Worm (Caenorhabditis elegans): ENCODE results near the gene F02C12.3.

F02C12.3 gene

DNA sequence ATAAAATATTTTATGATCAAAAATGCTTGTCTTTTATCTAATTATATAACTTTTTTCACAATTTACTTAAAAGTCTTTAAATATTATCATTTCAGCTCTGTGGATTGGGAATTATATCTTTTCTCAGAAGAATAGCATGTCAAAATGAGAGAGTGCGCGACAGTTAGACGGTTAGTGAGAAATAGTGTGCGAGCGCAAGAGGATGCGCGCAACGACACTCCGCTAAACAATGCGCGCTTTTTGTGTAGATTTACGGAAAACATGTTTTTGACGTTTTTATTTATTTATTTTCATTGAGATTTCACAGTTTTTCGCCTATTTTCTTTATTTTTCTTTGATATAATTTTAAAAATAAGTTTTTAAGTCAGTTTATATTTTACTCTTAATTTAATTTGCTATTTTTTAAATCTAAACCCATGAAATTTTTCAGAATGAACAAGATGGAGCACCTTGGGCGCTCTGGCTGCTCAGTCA lies at the start of gene F02C12.3:
Gene F02C12.3, plus strand, starts transcription at position 424 of the 474 bp plus-strand sequence.
- no peak for TF ChIP-seq scrt-1 (GFP tag; IDR thresholded peaks at IDR 0.05)
- no peak for TF ChIP-seq ceh-13 (GFP tag; optimal IDR thresholded peaks at IDR 0.05)
- no peak for TF ChIP-seq tbx-11 (GFP tag; IDR thresholded peaks at IDR 0.05)
- peak; percentile 6 for TF ChIP-seq F13C5.2 (tag; optimal IDR thresholded peaks at IDR 0.05)
- no peak for TF ChIP-seq ets-7 (tag; optimal IDR thresholded peaks at IDR 0.05)

DNA sequence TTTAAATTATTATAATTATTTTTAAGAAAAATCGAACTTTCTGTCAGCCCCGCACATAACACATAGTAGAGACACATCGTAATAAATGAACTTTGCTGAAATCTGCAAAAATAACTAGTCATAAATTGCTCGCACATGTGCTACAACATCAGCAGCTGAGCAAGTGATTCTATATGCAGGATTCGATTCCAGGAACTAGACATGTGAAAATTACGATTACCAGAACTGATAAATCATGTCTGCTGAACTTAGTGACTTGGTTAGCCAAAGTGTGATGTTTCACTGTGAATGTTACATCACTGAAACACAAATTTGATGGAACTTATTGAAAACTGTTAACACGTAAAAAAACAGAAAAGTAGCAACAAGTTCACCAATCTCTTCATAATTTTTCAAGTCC lies 49.5 kb upstream of the F02C12.3 start:
- TF ChIP-seq ets-7 (tag; optimal IDR thresholded peaks at IDR 0.05) (no peak), hmbx-1 (tag; optimal IDR thresholded peaks at IDR 0.05) (no peak), pes-1 (GFP tag; IDR thresholded peaks at IDR 0.05) (no peak), aly-1 (tag; optimal IDR thresholded peaks at IDR 0.05) (no peak), tra-4 (tag; optimal IDR thresholded peaks at IDR 0.05) (no peak), ama-1 (optimal IDR thresholded peaks at IDR 0.05) (no peak), hnd-1 (tag; optimal IDR thresholded peaks at IDR 0.05) (no peak), sea-1 (GFP tag; conservative IDR thresholded peaks at IDR 0.05) (no peak), ceh-36 (tag; optimal IDR thresholded peaks at IDR 0.05) (no peak), B0310.2 (tag; optimal IDR thresholded peaks at IDR 0.05) (no peak), flt-1 (GFP tag; IDR thresholded peaks at IDR 0.05) (no peak), hmg-4 (GFP tag; optimal IDR thresholded peaks at IDR 0.05) (no peak), F13C5.2 (tag; optimal IDR thresholded peaks at IDR 0.05) (no peak)

DNA sequence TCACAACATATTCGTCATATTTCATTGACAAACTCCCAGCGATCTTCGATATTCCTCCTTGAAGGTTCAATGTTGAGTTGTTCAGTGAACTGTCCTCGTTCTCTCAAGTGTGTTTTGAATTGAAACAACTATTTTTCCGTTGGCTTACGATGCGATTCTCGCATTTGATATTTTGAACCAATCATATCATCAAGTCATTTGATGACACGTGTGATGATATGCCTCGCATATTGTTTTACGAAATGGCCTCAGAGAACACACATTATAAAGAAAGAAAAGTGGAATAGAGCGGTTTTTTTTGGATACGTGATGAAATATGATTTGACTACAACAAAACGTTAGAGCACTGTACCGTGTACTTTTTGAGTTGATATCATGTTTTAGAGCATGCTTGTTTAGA lies 48.4 kb upstream of the F02C12.3 start:
- TF ChIP-seq hnd-1 (tag; optimal IDR thresholded peaks at IDR 0.05), result no peak
- TF ChIP-seq tbx-11 (GFP tag; IDR thresholded peaks at IDR 0.05), result no peak
- no peak for TF ChIP-seq scrt-1 (GFP tag; IDR thresholded peaks at IDR 0.05)
- no peak for TF ChIP-seq ama-1 (optimal IDR thresholded peaks at IDR 0.05)
- TF ChIP-seq sea-1 (GFP tag; conservative IDR thresholded peaks at IDR 0.05), result no peak
- TF ChIP-seq ets-7 (tag; optimal IDR thresholded peaks at IDR 0.05), result no peak
- TF ChIP-seq F13C5.2 (tag; optimal IDR thresholded peaks at IDR 0.05), result no peak
- no peak for TF ChIP-seq tra-4 (tag; optimal IDR thresholded peaks at IDR 0.05)
- no peak for TF ChIP-seq ceh-36 (tag; optimal IDR thresholded peaks at IDR 0.05)
- TF ChIP-seq flt-1 (GFP tag; IDR thresholded peaks at IDR 0.05), result no peak
- no peak for TF ChIP-seq tbx-37 (GFP tag; conservative IDR thresholded peaks at IDR 0.05)
- TF ChIP-seq B0310.2 (tag; optimal IDR thresholded peaks at IDR 0.05), result no peak
- TF ChIP-seq pes-1 (GFP tag; IDR thresholded peaks at IDR 0.05), result no peak
- no peak for TF ChIP-seq ceh-13 (GFP tag; optimal IDR thresholded peaks at IDR 0.05)
- no peak for TF ChIP-seq hmbx-1 (tag; optimal IDR thresholded peaks at IDR 0.05)
- no peak for TF ChIP-seq hmg-4 (GFP tag; optimal IDR thresholded peaks at IDR 0.05)
- TF ChIP-seq aly-1 (tag; optimal IDR thresholded peaks at IDR 0.05), result no peak

DNA sequence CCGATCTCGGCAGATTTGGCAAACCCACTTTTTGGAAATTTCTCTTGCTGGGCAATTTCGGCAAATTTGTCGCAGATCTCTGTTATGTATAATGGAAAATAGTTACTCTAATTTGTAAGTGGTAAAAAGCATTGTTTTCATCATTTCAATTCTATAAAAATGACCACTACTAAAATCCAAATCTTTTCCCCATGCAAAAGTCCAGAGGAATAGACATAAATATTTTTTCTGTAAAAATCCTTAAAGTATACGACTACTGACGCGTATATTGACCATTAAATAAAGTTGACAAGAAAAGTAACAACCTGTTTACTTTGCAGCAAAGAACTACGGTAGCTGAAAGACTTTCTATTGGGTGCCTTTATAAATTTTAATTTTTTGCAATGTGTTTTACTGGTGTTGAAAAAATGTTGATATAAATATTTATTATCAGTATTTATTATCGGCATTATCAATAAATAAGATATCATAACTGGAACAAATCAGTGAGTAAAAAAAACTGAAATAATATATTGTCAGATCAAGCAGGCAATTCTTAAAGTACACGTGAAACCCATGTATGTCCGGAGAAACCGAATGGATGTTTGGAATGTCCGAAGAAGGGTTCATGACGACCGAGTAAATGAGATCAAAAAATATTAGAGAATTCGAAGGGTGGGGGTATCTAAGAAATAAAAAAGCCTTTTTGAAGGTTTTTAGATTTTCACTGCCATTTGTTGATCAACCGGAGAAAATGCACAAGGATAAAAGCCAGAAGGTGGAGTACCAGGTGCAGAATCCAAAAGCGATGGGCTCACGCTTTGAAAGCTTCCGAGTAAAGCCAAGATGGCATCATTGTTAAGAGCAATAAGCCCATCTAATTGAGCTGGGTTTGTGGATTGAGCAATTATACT lies 47.3 kb upstream of the F02C12.3 start:
- TF ChIP-seq ceh-36 (tag; optimal IDR thresholded peaks at IDR 0.05) (no peak), tbx-37 (GFP tag; conservative IDR thresholded peaks at IDR 0.05) (no peak), ama-1 (optimal IDR thresholded peaks at IDR 0.05) (no peak), hmbx-1 (tag; optimal IDR thresholded peaks at IDR 0.05) (no peak), F13C5.2 (tag; optimal IDR thresholded peaks at IDR 0.05) (no peak), tra-4 (tag; optimal IDR thresholded peaks at IDR 0.05) (no peak), scrt-1 (GFP tag; IDR thresholded peaks at IDR 0.05) (no peak), hmg-4 (GFP tag; optimal IDR thresholded peaks at IDR 0.05) (no peak), tbx-11 (GFP tag; IDR thresholded peaks at IDR 0.05) (no peak), pes-1 (GFP tag; IDR thresholded peaks at IDR 0.05) (no peak), ceh-13 (GFP tag; optimal IDR thresholded peaks at IDR 0.05) (no peak), ets-7 (tag; optimal IDR thresholded peaks at IDR 0.05) (no peak), B0310.2 (tag; optimal IDR thresholded peaks at IDR 0.05) (no peak)

DNA sequence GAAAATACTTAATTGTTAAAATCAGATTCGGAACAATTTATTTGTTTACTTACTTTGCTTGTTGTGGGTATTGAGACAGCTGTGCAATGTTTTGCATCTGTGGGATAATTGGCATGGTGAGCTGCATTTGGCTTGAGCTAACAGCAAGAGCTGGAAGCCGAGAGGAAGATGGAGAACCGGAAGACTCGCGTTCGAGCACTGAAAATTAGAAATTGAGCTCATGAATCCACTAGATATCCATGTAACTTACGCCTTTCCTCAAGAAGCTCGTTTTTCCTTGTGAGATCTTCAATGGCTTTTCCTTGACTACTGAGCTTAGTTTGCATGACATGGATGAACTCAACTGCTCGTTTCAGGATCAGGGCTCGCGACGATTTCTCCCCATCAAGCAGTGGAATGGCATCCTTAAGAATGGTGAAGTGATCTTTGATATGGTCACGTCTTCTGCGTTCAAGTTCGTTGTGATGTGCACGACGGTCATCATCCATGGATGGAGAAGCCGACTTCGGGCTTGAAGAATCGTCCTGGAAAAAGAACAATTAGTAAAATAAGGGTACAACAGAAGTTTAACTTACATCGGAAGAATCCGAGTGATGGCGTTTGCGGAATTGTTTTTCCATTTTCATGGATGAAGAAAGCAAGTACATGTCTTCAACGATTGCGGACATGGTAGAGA lies 46.5 kb upstream of the F02C12.3 start:
- TF ChIP-seq ama-1 (optimal IDR thresholded peaks at IDR 0.05), result no peak
- no peak for TF ChIP-seq ceh-13 (GFP tag; optimal IDR thresholded peaks at IDR 0.05)
- no peak for TF ChIP-seq aly-1 (tag; optimal IDR thresholded peaks at IDR 0.05)
- no peak for TF ChIP-seq sea-1 (GFP tag; conservative IDR thresholded peaks at IDR 0.05)
- no peak for TF ChIP-seq hmg-4 (GFP tag; optimal IDR thresholded peaks at IDR 0.05)
- TF ChIP-seq tbx-37 (GFP tag; conservative IDR thresholded peaks at IDR 0.05), result no peak
- no peak for TF ChIP-seq ets-7 (tag; optimal IDR thresholded peaks at IDR 0.05)
- TF ChIP-seq hnd-1 (tag; optimal IDR thresholded peaks at IDR 0.05), result no peak
- no peak for TF ChIP-seq flt-1 (GFP tag; IDR thresholded peaks at IDR 0.05)
- no peak for TF ChIP-seq ceh-36 (tag; optimal IDR thresholded peaks at IDR 0.05)
- TF ChIP-seq F13C5.2 (tag; optimal IDR thresholded peaks at IDR 0.05), result no peak
- TF ChIP-seq tbx-11 (GFP tag; IDR thresholded peaks at IDR 0.05), result no peak
- TF ChIP-seq B0310.2 (tag; optimal IDR thresholded peaks at IDR 0.05), result no peak

DNA sequence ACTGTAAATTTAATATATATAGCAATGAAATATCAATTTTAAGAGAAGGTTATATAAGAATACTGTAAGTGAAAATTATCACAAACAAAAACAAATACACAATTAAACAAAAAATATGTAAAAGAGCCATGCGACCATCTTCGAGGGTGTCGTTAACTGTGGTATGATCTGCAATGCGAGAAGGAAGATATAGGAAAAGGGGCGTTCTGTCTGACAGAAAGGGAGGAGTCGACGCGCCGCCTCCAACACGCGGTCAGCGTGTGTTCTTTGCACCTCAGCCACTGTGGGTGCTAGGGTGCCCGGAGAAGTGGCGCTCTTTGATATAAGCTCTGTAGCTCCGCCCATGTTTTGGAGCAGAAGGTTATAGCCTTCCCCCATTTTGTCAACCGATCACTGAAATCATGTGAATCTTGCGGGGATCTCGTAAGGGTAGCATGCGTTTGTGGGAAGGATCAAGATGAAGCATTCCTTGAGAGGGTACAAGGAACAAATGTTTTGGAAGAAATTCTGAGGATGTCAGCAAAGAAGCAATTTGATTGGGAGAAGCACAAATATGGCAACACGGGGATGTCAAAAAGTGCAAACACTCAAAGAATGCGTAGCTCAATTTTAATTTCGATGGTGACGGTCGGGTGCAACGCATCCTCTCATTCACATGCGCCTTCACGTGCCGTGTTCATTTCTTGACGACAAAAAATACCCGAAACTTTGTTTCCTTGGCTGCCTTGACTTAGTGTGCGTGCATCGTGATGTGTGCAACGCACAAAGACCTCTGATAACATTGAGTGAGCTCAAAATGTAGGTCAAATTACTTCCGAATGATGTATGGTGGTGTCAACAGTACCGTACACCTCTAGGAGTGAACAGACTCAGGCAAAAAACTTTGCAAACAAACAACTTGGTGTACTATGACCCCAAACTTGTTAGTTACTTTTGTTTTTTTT lies 45.7 kb upstream of the F02C12.3 start, which contains the start of gene mxl-3:
Gene mxl-3, minus strand, starts transcription at position 1 of the 944 bp plus-strand sequence.
- no peak for TF ChIP-seq ama-1 (optimal IDR thresholded peaks at IDR 0.05)
- TF ChIP-seq aly-1 (tag; optimal IDR thresholded peaks at IDR 0.05), result no peak
- TF ChIP-seq ets-7 (tag; optimal IDR thresholded peaks at IDR 0.05), result no peak
